Worm (Caenorhabditis elegans) whole organism, midembryonic: ENCODE measurements around the gene F59B2.14.
"Not testable (repeated sequence)": the region's sequence is repeated elsewhere in the genome, so short reads cannot be mapped to it uniquely, and the experiment has no call there.

Source experiments
- T22C8.4 ChIP-seq: fragments of 200-800 bp; sonication (Bioruptor generic); IDR thresholded peaks from 2 replicates; pipeline ENCODE4 v1.3.6; 2022; ENCODE audit warnings: missing genetic modification characterization, missing compliant biosample characterization
- cog-1 ChIP-seq: sonication (generic microtip); optimal IDR thresholded peaks from 2 replicates; lab custom pipeline; 2016; ENCODE audit warnings: missing genetic modification characterization, missing compliant biosample characterization
- flt-1 ChIP-seq: fragments of 200-800 bp; sonication (Bioruptor generic); IDR thresholded peaks from 2 replicates; pipeline ENCODE4 v1.3.6; 2022; ENCODE audit warnings: missing genetic modification characterization, missing compliant biosample characterization
- klf-2 ChIP-seq: fragments of 200-800 bp; sonication (Bioruptor generic); conservative IDR thresholded peaks from 2 replicates; pipeline ENCODE4 v1.3.6; 2022; ENCODE audit warnings: missing genetic modification reagents, missing genetic modification characterization, missing compliant biosample characterization
- med-1 ChIP-seq: sonication (generic microtip); optimal IDR thresholded peaks from 2 replicates; lab custom pipeline; 2017; ENCODE audit warnings: missing genetic modification characterization, mild to moderate bottlenecking, missing compliant biosample characterization, antibody characterized with exemption, missing genetic modification reagents; ENCODE audit not compliant: insufficient read depth
- ref-1 ChIP-seq: fragments of 200-800 bp; sonication (Bioruptor generic); conservative IDR thresholded peaks from 2 replicates; pipeline ENCODE4 v1.3.6; 2022; ENCODE audit warnings: missing genetic modification reagents, missing genetic modification characterization, missing compliant biosample characterization
- tab-1 ChIP-seq: fragments of 200-800 bp; sonication (Bioruptor generic); IDR thresholded peaks from 2 replicates; pipeline ENCODE4 v1.3.6; 2022; ENCODE audit warnings: missing genetic modification characterization, missing compliant biosample characterization
- ztf-23 ChIP-seq: fragments of 200-800 bp; sonication (Bioruptor generic); IDR thresholded peaks from 2 replicates; pipeline ENCODE4 v1.3.6; 2022; ENCODE audit warnings: missing genetic modification reagents, missing genetic modification characterization, missing compliant biosample characterization
- ztf-29 ChIP-seq: fragments of 200-800 bp; sonication (Bioruptor generic); IDR thresholded peaks from 2 replicates; pipeline ENCODE4 v1.3.6; 2022; ENCODE audit warnings: missing genetic modification reagents, missing genetic modification characterization, missing compliant biosample characterization

F59B2.14 gene

ce11 chrIII:9004658-9005057 lies 17.8 kb downstream of the F59B2.14 start:
- TF ChIP-seq ztf-23 (GFP tag; lab: Robert Waterston, UW) (no peak), flt-1 (GFP tag; lab: Robert Waterston, UW) (no peak), tab-1 (GFP tag; lab: Robert Waterston, UW) (no peak), cog-1 (tag; lab: Kevin White, UChicago) (no peak), ztf-29 (GFP tag; lab: Robert Waterston, UW) (no peak), T22C8.4 (GFP tag; lab: Robert Waterston, UW) (no peak)

- TF ChIP-seq med-1 (GFP tag; lab: Kevin White, UChicago) (no peak), T22C8.4 (GFP tag; lab: Robert Waterston, UW) (no peak), flt-1 (GFP tag; lab: Robert Waterston, UW) (no peak)
Measured at ce11 chrIII:9002545-9002944, 19.9 kb downstream of the F59B2.14 start, which contains the start of the genes F59B2.15 and zif-1. Gene F59B2.15, minus strand, starts transcription at chrIII:9002645. Gene zif-1, plus strand, starts transcription at chrIII:9002779.

DNA sequence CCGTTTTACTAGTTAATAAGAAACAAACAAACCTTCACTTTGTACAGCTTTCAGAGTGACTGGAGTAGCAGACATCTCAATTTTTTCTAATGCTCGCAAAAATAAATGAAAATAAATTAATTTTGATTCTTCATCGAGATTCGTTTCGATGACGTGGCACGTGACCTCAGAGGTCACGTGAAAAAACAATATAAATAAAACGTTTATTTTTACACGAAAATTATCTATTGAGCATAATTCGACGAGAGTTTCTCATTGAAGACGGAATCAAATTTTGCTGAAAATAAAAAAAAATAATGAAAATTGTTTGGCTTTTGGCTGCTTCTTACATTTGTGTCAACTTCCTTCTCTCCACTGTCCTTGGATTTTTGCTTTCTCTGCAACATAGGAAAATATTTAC lies 20.5 kb downstream of the F59B2.14 start, which contains the start of gene rpn-6.2:
Gene rpn-6.2 (minus strand): TSS at position 101 of the 400 bp plus-strand sequence.
- TF ChIP-seq T22C8.4 (GFP tag; lab: Robert Waterston, UW) (no peak), klf-2 (GFP tag; lab: Robert Waterston, UW) (no peak), ztf-29 (GFP tag; lab: Robert Waterston, UW) (no peak), ref-1 (GFP tag; lab: Robert Waterston, UW) (no peak), med-1 (GFP tag; lab: Kevin White, UChicago) (no peak), tab-1 (GFP tag; lab: Robert Waterston, UW) (no peak), flt-1 (GFP tag; lab: Robert Waterston, UW) (no peak), ztf-23 (GFP tag; lab: Robert Waterston, UW) (no peak), cog-1 (tag; lab: Kevin White, UChicago) (no peak)

ce11 chrIII:9001491-9001890 lies 20.9 kb downstream of the F59B2.14 start:
- TF ChIP-seq ztf-23 (GFP tag; lab: Robert Waterston, UW) (0 out of 2 replicates have a peak, but pooled peaks have one; percentile 6), klf-2 (GFP tag; lab: Robert Waterston, UW) (no peak)

DNA sequence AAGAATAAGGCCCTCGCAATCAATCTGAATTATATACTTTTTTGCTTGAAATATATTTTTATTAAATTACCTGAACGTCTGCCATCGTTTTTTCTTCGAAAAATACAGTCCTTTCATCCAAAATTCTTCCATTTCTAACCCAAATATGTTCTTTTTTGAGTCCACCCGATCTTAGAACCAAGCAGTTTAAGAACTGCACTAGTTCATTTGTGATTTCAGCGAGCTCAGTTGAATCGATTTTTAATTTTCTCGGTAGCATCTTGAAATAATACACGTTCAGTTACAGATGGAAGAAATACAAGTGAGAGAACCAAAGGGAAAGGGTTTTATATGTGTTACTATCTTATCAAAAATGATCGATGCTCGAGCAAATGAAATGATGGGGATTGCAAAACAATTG lies 22.9 kb downstream of the F59B2.14 start, which contains the start of gene F59B2.3:
Gene F59B2.3 (minus strand): TSS at position 259 of the 400 bp plus-strand sequence.
- TF ChIP-seq flt-1 (GFP tag; lab: Robert Waterston, UW) = no peak
- no peak for TF ChIP-seq tab-1 (GFP tag; lab: Robert Waterston, UW)
- TF ChIP-seq ref-1 (GFP tag; lab: Robert Waterston, UW) = no peak
- TF ChIP-seq T22C8.4 (GFP tag; lab: Robert Waterston, UW) = no peak
- TF ChIP-seq cog-1 (tag; lab: Kevin White, UChicago) = no peak
- no peak for TF ChIP-seq med-1 (GFP tag; lab: Kevin White, UChicago)

- TF ChIP-seq cog-1 (tag; lab: Kevin White, UChicago) = no peak
Measured at ce11 chrIII:8998884-8999283, 23.6 kb downstream of the F59B2.14 start.

DNA sequence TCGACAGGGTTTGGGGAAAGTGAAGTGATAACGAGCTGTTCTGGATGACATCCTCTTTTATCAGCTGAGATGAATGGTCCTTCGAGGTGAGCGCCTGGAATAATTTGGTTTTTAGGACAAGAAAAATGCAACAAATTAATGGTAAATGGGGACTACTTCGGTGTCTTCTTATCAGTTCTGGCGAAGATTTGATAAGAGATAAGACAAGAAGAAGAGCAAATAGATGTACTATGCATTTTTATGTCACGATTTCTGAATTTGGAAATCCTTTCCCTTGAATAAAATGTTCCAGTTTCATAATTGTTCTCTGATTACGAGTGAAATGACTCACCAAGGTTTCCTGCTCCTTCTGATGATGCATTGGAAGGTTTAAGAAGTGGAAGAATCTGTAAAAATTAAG lies 24.6 kb downstream of the F59B2.14 start:
- no peak for TF ChIP-seq ztf-29 (GFP tag; lab: Robert Waterston, UW)
- TF ChIP-seq T22C8.4 (GFP tag; lab: Robert Waterston, UW) = no peak
- no peak for TF ChIP-seq ztf-23 (GFP tag; lab: Robert Waterston, UW)
- no peak for TF ChIP-seq flt-1 (GFP tag; lab: Robert Waterston, UW)

- TF ChIP-seq T22C8.4 (GFP tag; lab: Robert Waterston, UW) (no peak), flt-1 (GFP tag; lab: Robert Waterston, UW) (no peak), med-1 (GFP tag; lab: Kevin White, UChicago) (no peak), klf-2 (GFP tag; lab: Robert Waterston, UW) (no peak), cog-1 (tag; lab: Kevin White, UChicago) (no peak), tab-1 (GFP tag; lab: Robert Waterston, UW) (no peak), ztf-29 (GFP tag; lab: Robert Waterston, UW) (no peak), ref-1 (GFP tag; lab: Robert Waterston, UW) (no peak), ztf-23 (GFP tag; lab: Robert Waterston, UW) (no peak)
Measured at ce11 chrIII:8996686-8997085, 25.7 kb downstream of the F59B2.14 start, which contains the start of gene skat-1. Gene skat-1, minus strand, starts transcription at chrIII:8996786.

DNA sequence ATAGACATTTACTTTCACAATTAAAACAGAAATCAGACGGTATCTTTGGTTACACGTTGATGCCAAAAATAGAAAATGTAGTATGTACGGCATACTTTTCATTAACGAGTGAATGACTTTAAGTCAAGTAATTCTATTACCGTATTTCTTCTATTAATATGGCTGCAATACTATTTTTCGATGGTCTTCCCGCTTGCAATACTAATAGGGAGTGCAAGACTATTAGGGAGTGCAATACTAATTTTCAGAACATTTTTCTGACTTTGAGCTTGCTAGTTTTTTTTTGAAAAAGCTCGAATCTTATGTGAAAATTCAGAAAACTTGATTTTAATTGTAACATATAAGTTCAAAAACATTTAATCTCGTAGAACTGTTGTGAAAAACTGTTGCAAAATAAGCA lies 32.7 kb downstream of the F59B2.14 start, which contains the start of gene R08D7.7:
Gene R08D7.7 (plus strand): TSS at position 301 of the 400 bp plus-strand sequence.
- not testable (repeated sequence) for TF ChIP-seq med-1 (GFP tag; lab: Kevin White, UChicago); T22C8.4 (GFP tag; lab: Robert Waterston, UW); cog-1 (tag; lab: Kevin White, UChicago)

- TF ChIP-seq med-1 (GFP tag; lab: Kevin White, UChicago) (no peak), T22C8.4 (GFP tag; lab: Robert Waterston, UW) (no peak; the same call in 1 of the 2 replicates), flt-1 (GFP tag; lab: Robert Waterston, UW) (0 out of 2 replicates have a peak, but pooled peaks have one; percentile 34), tab-1 (GFP tag; lab: Robert Waterston, UW) (no peak), cog-1 (tag; lab: Kevin White, UChicago) (no peak), ref-1 (GFP tag; lab: Robert Waterston, UW) (no peak)
Measured at ce11 chrIII:8988544-8988943, 33.9 kb downstream of the F59B2.14 start.
